Fruit fly (Drosophila melanogaster): Measurements from ENCODE around the gene CG43938.

dm6 chr3L:21104338-21105018 lies 17.0 kb upstream of the CG43938 start:
- TF ChIP-seq ttk (optimal IDR thresholded peaks at IDR 0.05) = no peak
- TF ChIP-seq insv (optimal IDR thresholded peaks at IDR 0.05) = no peak
- TF ChIP-seq psq (optimal IDR thresholded peaks at IDR 0.05) = no peak
- TF ChIP-seq h (optimal IDR thresholded peaks at IDR 0.05) = no peak
